Fruit fly (Drosophila melanogaster): ENCODE data around the gene CG32204.
A peak's percentile ranks its signal among the peaks of the same experiment; 100 is the strongest.

The CG32204 gene

dm6 chr3L:18898770-18899278 lies 47.0 kb downstream of the CG32204 start, which contains the start of gene RpL26 (continued):
- peak; percentile 77 for TF ChIP-seq CG4328 (GFP tag; optimal IDR thresholded peaks at IDR 0.05)
- peak; percentile 78 for TF ChIP-seq pnt (GFP tag; optimal IDR thresholded peaks at IDR 0.05)
- TF ChIP-seq schlank (tag; optimal IDR thresholded peaks at IDR 0.05), result peak; percentile 65
- TF ChIP-seq Ets65A (GFP tag), result peak; percentile 98
- peak; percentile 82 for TF ChIP-seq CG7372 (GFP tag; IDR thresholded peaks at IDR 0.05)
- TF ChIP-seq CG17361 (GFP tag; IDR thresholded peaks at IDR 0.05), result peak; percentile 79
- TF ChIP-seq Myb (GFP tag; optimal IDR thresholded peaks at IDR 0.05), result peak; percentile 96
- TF ChIP-seq Tbp (GFP tag; optimal IDR thresholded peaks at IDR 0.05), result no peak
- no peak for TF ChIP-seq Sox102F (GFP tag; optimal IDR thresholded peaks at IDR 0.05)
- TF ChIP-seq CG9215 (GFP tag; IDR thresholded peaks at IDR 0.05), result peak; percentile 85
- no peak for TF ChIP-seq prd (optimal IDR thresholded peaks at IDR 0.05)
- TF ChIP-seq prd (GFP tag; IDR thresholded peaks at IDR 0.05), result peak; percentile 82
- peak; percentile 36 for TF ChIP-seq CG7928 (GFP tag; optimal IDR thresholded peaks at IDR 0.05)
- no peak for TF ChIP-seq Asciz (GFP tag; optimal IDR thresholded peaks at IDR 0.05)
- TF ChIP-seq CG32772 (GFP tag; IDR thresholded peaks at IDR 0.05), result peak; percentile 50
- TF ChIP-seq Ptx1 (GFP tag; IDR thresholded peaks at IDR 0.05), result peak; percentile 80
- TF ChIP-seq sug (tag; optimal IDR thresholded peaks at IDR 0.05), result peak; percentile 87
- TF ChIP-seq Stat92E (GFP tag; optimal IDR thresholded peaks at IDR 0.05), result peak in 1 of 3 experiments; percentile 81
- TF ChIP-seq pros (GFP tag; optimal IDR thresholded peaks at IDR 0.05), result no peak
- peak; percentile 46 for TF ChIP-seq stwl (tag; optimal IDR thresholded peaks at IDR 0.05)
- TF ChIP-seq gem (tag; optimal IDR thresholded peaks at IDR 0.05), result peak; percentile 80
- TF ChIP-seq CG16863 (GFP tag; optimal IDR thresholded peaks at IDR 0.05), result peak; percentile 56
- TF ChIP-seq CG13287 (GFP tag; IDR thresholded peaks at IDR 0.05; ENCODE audit: partially characterized antibody), result peak; percentile 93
- peak; percentile 24 for TF ChIP-seq gcm2 (GFP tag; optimal IDR thresholded peaks at IDR 0.05)
- TF ChIP-seq CG7357 (GFP tag; IDR thresholded peaks at IDR 0.05), result peak; percentile 76
- no peak for TF ChIP-seq Hr78 (GFP tag; optimal IDR thresholded peaks at IDR 0.05)
- TF ChIP-seq CG8765 (GFP tag; IDR thresholded peaks at IDR 0.05), result peak; percentile 67; the same call in 1 of the 2 replicates
- TF ChIP-seq bigmax (GFP tag; optimal IDR thresholded peaks at IDR 0.05), result no peak
- TF ChIP-seq CG6683 (GFP tag; optimal IDR thresholded peaks at IDR 0.05), result no peak
- TF ChIP-seq CG17612 (GFP tag; IDR thresholded peaks at IDR 0.05), result no peak
- TF ChIP-seq gce (GFP tag; IDR thresholded peaks at IDR 0.05), result no peak; the same call in 2 of the 3 replicates
- no peak for TF ChIP-seq onecut (GFP tag; IDR thresholded peaks at IDR 0.05)
- TF ChIP-seq CG8089 (GFP tag; optimal IDR thresholded peaks at IDR 0.05), result peak; percentile 81
- peak; percentile 54; the same call in 1 of the 2 replicates for TF ChIP-seq peb (GFP tag; IDR thresholded peaks at IDR 0.05)
- TF ChIP-seq cad (GFP tag; optimal IDR thresholded peaks at IDR 0.05), result no peak
- TF ChIP-seq Deaf1 (tag; optimal IDR thresholded peaks at IDR 0.05), result no peak
- no peak for TF ChIP-seq CG7745 (tag; optimal IDR thresholded peaks at IDR 0.05)
- no peak for TF ChIP-seq ro (GFP tag; IDR thresholded peaks at IDR 0.05)
- peak; percentile 71 for TF ChIP-seq CG32532 (GFP tag; IDR thresholded peaks at IDR 0.05)
- TF ChIP-seq CG17802 (tag; optimal IDR thresholded peaks at IDR 0.05), result peak; percentile 7
- TF ChIP-seq Dek (tag; optimal IDR thresholded peaks at IDR 0.05), result peak; percentile 72
- TF ChIP-seq Doc2 (GFP tag; IDR thresholded peaks at IDR 0.05), result no peak
- peak; percentile 79 to 89 for TF ChIP-seq dpn (GFP tag; optimal IDR thresholded peaks at IDR 0.05)
- TF ChIP-seq ash1 (GFP tag; optimal IDR thresholded peaks at IDR 0.05), result no peak
- TF ChIP-seq Dp (GFP tag; optimal IDR thresholded peaks at IDR 0.05), result peak; percentile 34
- TF ChIP-seq CG1233 (GFP tag; optimal IDR thresholded peaks at IDR 0.05), result peak; percentile 48
- TF ChIP-seq Opbp (GFP tag; IDR thresholded peaks at IDR 0.05; ENCODE audit: partially characterized antibody), result peak; percentile 93
- TF ChIP-seq Med (GFP tag), result peak; percentile 95
- peak; percentile 56 for TF ChIP-seq MBD-R2 (GFP tag; IDR thresholded peaks at IDR 0.05)
- no peak for TF ChIP-seq CG6175 (GFP tag; IDR thresholded peaks at IDR 0.05)
- 0 out of 3 replicates have a peak, but pooled peaks have one; percentile 44 for TF ChIP-seq Optix (GFP tag; IDR thresholded peaks at IDR 0.05)

All from whole organism, embryonic.